Worm (Caenorhabditis elegans) whole organism, early embryonic: Measurements from ENCODE around the gene pes-5.

Experiments
- ama-1 ChIP-seq: fragments of 150-350 bp; optimal IDR thresholded peaks from 2 replicates; lab custom pipeline; 2014
- ceh-13 ChIP-seq: fragments of 200-800 bp; sonication (Bioruptor generic); optimal IDR thresholded peaks from 2 replicates; lab custom pipeline; 2018; ENCODE audit warnings: mild to moderate bottlenecking, missing genetic modification characterization, missing compliant biosample characterization
- ets-7 ChIP-seq: sonication (generic microtip); optimal IDR thresholded peaks from 2 replicates; lab custom pipeline; 2016; ENCODE audit warnings: missing genotype, missing genetic modification characterization, missing compliant biosample characterization
- flt-1 ChIP-seq: fragments of 200-800 bp; sonication (Bioruptor generic); IDR thresholded peaks from 2 replicates; pipeline ENCODE4 v1.3.6; 2022; ENCODE audit warnings: missing genetic modification characterization, missing compliant biosample characterization
- pes-1 ChIP-seq: fragments of 200-800 bp; sonication (Bioruptor generic); IDR thresholded peaks from 2 replicates; pipeline ENCODE4 v1.3.6; 2022; ENCODE audit warnings: missing genetic modification reagents, missing genetic modification characterization, missing compliant biosample characterization
- tbx-11 ChIP-seq: fragments of 200-800 bp; sonication (Bioruptor generic); IDR thresholded peaks from 2 replicates; pipeline ENCODE4 v1.3.6; 2022; ENCODE audit warnings: missing genetic modification characterization, missing compliant biosample characterization
- tbx-37 ChIP-seq: fragments of 200-800 bp; sonication (Bioruptor generic); conservative IDR thresholded peaks from 2 replicates; pipeline ENCODE4 v1.3.6; 2022; ENCODE audit warnings: missing genetic modification reagents, missing genetic modification characterization, missing compliant biosample characterization

- TF ChIP-seq flt-1 (no peak), ama-1 (lab: Kevin White, UChicago) (no peak), tbx-37 (GFP tag; lab: Robert Waterston, UW) (no peak), pes-1 (GFP tag; lab: Robert Waterston, UW) (no peak), tbx-11 (GFP tag; lab: Robert Waterston, UW) (no peak), ets-7 (tag; lab: Kevin White, UChicago) (no peak), ceh-13 (no peak)
Observed at ce11 chrII:11802451-11802850, 27.4 kb downstream of the pes-5 start, which contains the start of gene F43G6.17.
